Worm (Caenorhabditis elegans) whole organism, L2 larva: ENCODE data around the gene glit-1.

Source experiments
- C34F6.9 ChIP-seq: fragments of 150-350 bp; optimal IDR thresholded peaks from 2 replicates; lab custom pipeline; 2014; ENCODE audit warnings: missing biosample characterization, missing genetic modification characterization
- ZK546.5 ChIP-seq: sonication (generic microtip); optimal IDR thresholded peaks from 2 replicates; lab custom pipeline; 2017; ENCODE audit warnings: missing biosample characterization, missing genetic modification characterization
- alr-1 ChIP-seq: fragments of 150-350 bp; optimal IDR thresholded peaks from 2 replicates; lab custom pipeline; 2014; ENCODE audit warnings: missing biosample characterization, missing genetic modification characterization
- ama-1 ChIP-seq: fragments of 150-350 bp; optimal IDR thresholded peaks from 2 replicates; lab custom pipeline; 2018; ENCODE audit warnings: inconsistent platforms
- dmd-4 ChIP-seq: sonication (generic microtip); optimal IDR thresholded peaks from 2 replicates; lab custom pipeline; 2017; ENCODE audit warnings: missing biosample characterization, missing genetic modification characterization
- elt-3 ChIP-seq: sonication (generic microtip); optimal IDR thresholded peaks from 2 replicates; lab custom pipeline; 2017; ENCODE audit warnings: missing biosample characterization, missing genetic modification characterization
- nhr-237 ChIP-seq: fragments of 150-350 bp; optimal IDR thresholded peaks from 2 replicates; lab custom pipeline; 2014; ENCODE audit warnings: missing biosample characterization, missing genetic modification characterization
- peb-1 ChIP-seq: fragments of 150-350 bp; optimal IDR thresholded peaks from 2 replicates; lab custom pipeline; 2014; ENCODE audit warnings: missing biosample characterization, missing genetic modification characterization
- skn-1 ChIP-seq: sonication (generic microtip); optimal IDR thresholded peaks from 2 replicates; lab custom pipeline; 2017; ENCODE audit warnings: missing biosample characterization, missing genetic modification characterization
- snpc-4 ChIP-seq: fragments of 150-350 bp; optimal IDR thresholded peaks from 2 replicates; lab custom pipeline; 2014; ENCODE audit warnings: missing biosample characterization, missing genetic modification characterization
- zag-1 ChIP-seq: fragments of 150-350 bp; optimal IDR thresholded peaks from 2 replicates; lab custom pipeline; 2014; ENCODE audit warnings: missing biosample characterization, missing genetic modification characterization

- TF ChIP-seq skn-1 (tag; lab: Kevin White, UChicago) (no peak), dmd-4 (no peak), peb-1 (no peak), nhr-237 (tag; lab: Kevin White, UChicago) (no peak), C34F6.9 (tag; lab: Kevin White, UChicago) (peak; percentile 93), snpc-4 (peak; percentile 66), ZK546.5 (tag; lab: Kevin White, UChicago) (peak; percentile 51), alr-1 (tag; lab: Kevin White, UChicago) (no peak), ama-1 (no peak), zag-1 (tag; lab: Kevin White, UChicago) (peak; percentile 70), elt-3 (tag; lab: Kevin White, UChicago) (no peak)
Observed at ce11 chrX:4711698-4712329, at the start of gene glit-1, which contains the start of gene dnj-14.
